Fruit fly (Drosophila melanogaster): Measurements from ENCODE around the gene Rcd4.

- TF ChIP-seq spab (GFP tag; optimal IDR thresholded peaks at IDR 0.05) (no peak), Gug (GFP tag; IDR thresholded peaks at IDR 0.05) (no peak), Sox102F (GFP tag; optimal IDR thresholded peaks at IDR 0.05) (peak; percentile 42), CG15336 (GFP tag; IDR thresholded peaks at IDR 0.05) (no peak), Ets21C (GFP tag; optimal IDR thresholded peaks at IDR 0.05) (peak; percentile 50), Eip93F (GFP tag; optimal IDR thresholded peaks at IDR 0.05) (no peak), CG32006 (GFP tag; optimal IDR thresholded peaks at IDR 0.05) (no peak), Smox (GFP tag; optimal IDR thresholded peaks at IDR 0.05) (peak; percentile 58), Lpt (GFP tag; optimal IDR thresholded peaks at IDR 0.05) (no peak), CG8319 (GFP tag; optimal IDR thresholded peaks at IDR 0.05) (no peak), fkh (GFP tag; optimal IDR thresholded peaks at IDR 0.05) (peak; percentile 75), eg (GFP tag; IDR thresholded peaks at IDR 0.05) (no peak), CG7368 (GFP tag; optimal IDR thresholded peaks at IDR 0.05) (no peak), fd59A (GFP tag; optimal IDR thresholded peaks at IDR 0.05) (no peak)
These were observed 16.7 kb upstream of the Rcd4 start, which contains the start of gene Pp2A-29B for dm6 chr2L:8365701-8366643.
